Worm (Caenorhabditis elegans): ENCODE results near the gene col-167.

DNA sequence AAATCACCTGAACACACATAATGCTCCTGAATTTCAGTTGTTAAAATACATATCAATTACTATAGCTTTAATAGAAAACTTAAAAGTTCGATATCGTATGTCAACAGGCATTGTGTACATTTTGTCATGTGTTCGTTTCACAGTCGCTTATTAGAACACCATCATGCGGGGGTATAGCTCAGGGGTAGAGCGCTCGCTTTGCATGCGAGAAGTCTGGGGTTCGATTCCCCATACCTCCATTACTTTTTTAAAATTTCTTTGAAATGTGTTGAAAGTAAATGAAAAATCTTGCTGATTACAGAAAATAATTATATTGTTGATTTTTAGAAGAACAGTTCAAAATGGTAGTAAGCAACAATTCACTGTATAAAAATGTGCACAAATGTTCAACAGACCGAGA lies 37.1 kb upstream of the col-167 start:
- TF ChIP-seq unc-62 (GFP tag; optimal IDR thresholded peaks at IDR 0.05) (no peak), fos-1 (tag; optimal IDR thresholded peaks at IDR 0.05) (no peak), nhr-25 (tag; optimal IDR thresholded peaks at IDR 0.05) (peak; percentile 49), elt-3 (tag; optimal IDR thresholded peaks at IDR 0.05) (no peak), aly-2 (tag; optimal IDR thresholded peaks at IDR 0.05) (no peak), tbx-2 (tag; optimal IDR thresholded peaks at IDR 0.05) (peak; percentile 31), nhr-28 (tag; optimal IDR thresholded peaks at IDR 0.05) (no peak), ceh-82 (tag; optimal IDR thresholded peaks at IDR 0.05) (no peak)
